Worm (Caenorhabditis elegans): Measurements from ENCODE around the gene F52B11.5.

F52B11.5 gene

DNA sequence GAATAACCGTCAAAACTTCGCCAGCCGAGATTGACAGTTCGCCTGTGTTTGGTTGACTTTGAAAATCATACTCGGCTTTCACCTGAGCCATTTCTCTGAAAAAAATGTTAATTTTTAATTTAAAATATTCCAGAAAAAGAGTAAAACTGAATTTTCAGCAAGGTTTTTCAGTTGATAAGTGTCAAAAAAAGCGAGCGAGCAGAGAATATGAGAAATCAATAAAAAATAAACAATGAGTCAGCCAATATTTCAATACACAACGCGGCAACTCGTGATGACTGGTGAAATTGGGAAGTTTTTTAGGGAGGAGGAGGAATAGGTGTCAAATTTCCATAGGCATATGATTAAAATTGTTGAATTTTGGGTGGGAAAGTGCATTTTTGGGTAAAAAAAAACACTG lies 33.3 kb downstream of the F52B11.5 start, which contains the start of gene lst-4:
Gene lst-4, minus strand, starts transcription at position 101 of the 400 bp plus-strand sequence.
- TF ChIP-seq arid-1 (GFP tag; conservative IDR thresholded peaks at IDR 0.05) (no peak), zfp-2 (tag; optimal IDR thresholded peaks at IDR 0.05) (no peak), unc-39 (tag; optimal IDR thresholded peaks at IDR 0.05) (no peak), daf-16 (GFP tag; optimal IDR thresholded peaks at IDR 0.05) (no peak), daf-16 (tag; optimal IDR thresholded peaks at IDR 0.05) (no peak), zfp-3 (GFP tag; conservative IDR thresholded peaks at IDR 0.05) (no peak), tra-1 (GFP tag; IDR thresholded peaks at IDR 0.05) (no peak), dpl-1 (GFP tag; optimal IDR thresholded peaks at IDR 0.05) (no peak), Y105C5A.15 (GFP tag; IDR thresholded peaks at IDR 0.05) (no peak), nhr-48 (tag; optimal IDR thresholded peaks at IDR 0.05) (no peak), nhr-25 (tag; optimal IDR thresholded peaks at IDR 0.05; ENCODE audit: borderline replicate concordance, insufficient read depth) (no peak), skn-1 (tag; optimal IDR thresholded peaks at IDR 0.05) (no peak), unc-62 (GFP tag; optimal IDR thresholded peaks at IDR 0.05 in 1 of 2) (no peak), unc-62 (tag; optimal IDR thresholded peaks at IDR 0.05) (no peak), pha-4 (GFP tag; IDR thresholded peaks at IDR 0.05) (no peak), pha-4 (tag; optimal IDR thresholded peaks at IDR 0.05) (no peak), hlh-11 (tag; optimal IDR thresholded peaks at IDR 0.05) (no peak)

DNA sequence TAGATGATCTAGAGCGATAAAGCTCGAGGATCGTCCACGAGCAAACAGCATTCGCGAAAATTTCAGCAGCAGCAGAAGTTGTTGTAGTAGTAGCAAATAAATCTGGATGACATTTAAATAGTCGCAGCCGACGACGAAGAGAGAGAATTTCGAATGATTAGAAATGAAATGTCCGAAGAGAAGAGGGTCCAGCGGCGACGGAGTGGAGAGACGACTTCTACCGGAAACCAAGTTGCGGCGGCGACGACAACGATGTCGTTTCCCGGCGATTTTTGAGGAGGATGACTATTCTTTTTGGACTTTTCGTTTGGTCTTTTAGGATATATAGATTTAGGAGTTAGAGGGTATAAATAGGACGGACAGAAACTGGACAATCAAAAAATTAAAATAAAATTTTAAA lies 36.6 kb downstream of the F52B11.5 start:
- no peak for TF ChIP-seq nhr-48 (tag; optimal IDR thresholded peaks at IDR 0.05)
- TF ChIP-seq aha-1 (tag) = peak; percentile 67
- TF ChIP-seq dmd-6 (GFP tag; IDR thresholded peaks at IDR 0.05) = no peak
- TF ChIP-seq lin-1 (GFP tag; IDR thresholded peaks at IDR 0.05) = no peak
- no peak for TF ChIP-seq snpc-4 (tag; optimal IDR thresholded peaks at IDR 0.05)
- no peak for TF ChIP-seq hlh-11 (tag; optimal IDR thresholded peaks at IDR 0.05)
- no peak for TF ChIP-seq cey-2 (tag; optimal IDR thresholded peaks at IDR 0.05; ENCODE audit: borderline replicate concordance, insufficient read depth)

DNA sequence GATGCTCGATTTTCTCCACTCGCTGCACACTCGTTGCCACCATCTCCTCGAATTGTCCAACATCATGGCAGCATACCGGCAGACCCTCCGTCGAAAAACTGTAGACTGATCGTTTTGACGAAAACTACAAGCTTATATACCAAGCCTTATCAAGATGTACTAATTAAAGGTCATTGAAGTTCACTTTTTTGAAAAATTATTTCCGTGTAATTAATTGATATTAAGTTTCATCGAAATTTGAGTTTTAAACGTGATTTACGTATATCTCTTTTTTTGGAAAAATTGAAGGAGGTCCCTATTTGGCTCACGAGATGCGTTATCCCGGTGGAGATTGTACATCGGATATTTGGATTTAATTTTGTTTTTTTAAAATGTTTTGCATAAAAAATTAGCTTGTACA lies 42.4 kb downstream of the F52B11.5 start, which contains the start of gene Y37A1B.4:
Gene Y37A1B.4, minus strand, starts transcription at position 101 of the 400 bp plus-strand sequence.
- no peak for TF ChIP-seq hlh-11 (tag; optimal IDR thresholded peaks at IDR 0.05)
- TF ChIP-seq lir-3 (tag; optimal IDR thresholded peaks at IDR 0.05) = no peak
- no peak for TF ChIP-seq spr-1 (tag; optimal IDR thresholded peaks at IDR 0.05)
- no peak for TF ChIP-seq nhr-11 (tag; optimal IDR thresholded peaks at IDR 0.05)
- 0 out of 2 replicates have a peak, but pooled peaks have one; percentile 5 for TF ChIP-seq lin-38 (GFP tag; IDR thresholded peaks at IDR 0.05)

All from whole organism, L4 larva.